Fruit fly (Drosophila melanogaster): ENCODE data around the gene CG6432.

DNA sequence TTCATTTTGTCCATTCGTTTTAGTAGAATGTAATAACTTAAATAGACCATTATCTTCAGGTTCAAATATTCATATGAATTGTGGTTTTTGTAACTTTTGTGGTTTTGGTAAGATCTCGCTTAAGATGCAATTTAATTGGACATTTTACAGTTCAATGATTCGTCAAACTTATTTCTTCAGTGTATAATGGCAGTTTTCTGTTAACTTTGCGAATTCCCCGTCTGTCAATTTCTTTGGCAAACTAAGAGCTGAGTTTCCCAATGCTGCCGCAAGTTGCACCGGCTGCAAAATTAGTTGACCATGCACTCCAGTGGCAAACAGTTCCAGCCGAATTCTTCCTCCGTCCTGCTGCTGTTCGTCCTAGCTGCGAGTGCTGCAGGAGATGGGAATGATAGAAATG lies 39.8 kb downstream of the CG6432 start, which contains the start of gene CG33342:
- TF ChIP-seq CG9948 (tag; optimal IDR thresholded peaks at IDR 0.05) (no peak), CG15710 (tag; optimal IDR thresholded peaks at IDR 0.05) (no peak), gl (tag; optimal IDR thresholded peaks at IDR 0.05) (no peak), CG8159 (tag; optimal IDR thresholded peaks at IDR 0.05) (no peak), D1 (tag; optimal IDR thresholded peaks at IDR 0.05) (no peak), CG13204 (GFP tag; optimal IDR thresholded peaks at IDR 0.05) (no peak), Snoo (tag; optimal IDR thresholded peaks at IDR 0.05) (no peak), CG17806 (tag; optimal IDR thresholded peaks at IDR 0.05) (no peak), CG12605 (GFP tag; IDR thresholded peaks at IDR 0.05) (no peak), Pif1A (GFP tag; optimal IDR thresholded peaks at IDR 0.05) (no peak)

Data from whole organism, pupa.